Fruit fly (Drosophila melanogaster) S2 (cell line): Measurements from ENCODE around the gene Ciz1.
A peak's percentile ranks its signal among the peaks of the same experiment; 100 is the strongest.

ENCODE experiments used
- CG8478 ChIP-seq: fragments of >200 bp; optimal IDR thresholded peaks from 2 replicates; lab custom pipeline; 2018
- CTCF ChIP-seq, 2 experiments: fragments of >200 bp; optimal IDR thresholded peaks; 2 replicates each; lab custom pipeline; 2018

The Ciz1 gene

dm6 chr3L:9845980-9846538 is 18.4 kb upstream of the Ciz1 start:
- TF ChIP-seq CG8478 (no peak), CTCF (optimal IDR thresholded peaks at IDR 0.05; lab: Kevin White, UChicago) (no peak)

dm6 chr3L:9846577-9847342 is 17.7 kb upstream of the Ciz1 start:
- no peak for TF ChIP-seq CG8478
- TF ChIP-seq CTCF (optimal IDR thresholded peaks at IDR 0.05; lab: Kevin White, UChicago), result no peak

- no peak for TF ChIP-seq CTCF (optimal IDR thresholded peaks at IDR 0.05; lab: Kevin White, UChicago)
- TF ChIP-seq CG8478, result no peak
Measured at dm6 chr3L:9847420-9847977, 16.9 kb upstream of the Ciz1 start.

- no peak for TF ChIP-seq CG8478
- no peak for TF ChIP-seq CTCF (optimal IDR thresholded peaks at IDR 0.05; lab: Kevin White, UChicago)
Measured at dm6 chr3L:9848744-9849143, 15.7 kb upstream of the Ciz1 start.

dm6 chr3L:9850114-9850513 is 14.3 kb upstream of the Ciz1 start:
- no peak for TF ChIP-seq CG8478
- no peak for TF ChIP-seq CTCF (optimal IDR thresholded peaks at IDR 0.05; lab: Kevin White, UChicago)

dm6 chr3L:9851000-9851671 is 13.3 kb upstream of the Ciz1 start:
- no peak for TF ChIP-seq CTCF (optimal IDR thresholded peaks at IDR 0.05; lab: Kevin White, UChicago)

- TF ChIP-seq CG8478 (no peak), CTCF (optimal IDR thresholded peaks at IDR 0.05; lab: Kevin White, UChicago) (no peak)
Measured at dm6 chr3L:9853140-9853746, 11.2 kb upstream of the Ciz1 start.

dm6 chr3L:9853895-9854470 is 10.5 kb upstream of the Ciz1 start:
- TF ChIP-seq CTCF (optimal IDR thresholded peaks at IDR 0.05; lab: Kevin White, UChicago) (no peak), CG8478 (no peak)

dm6 chr3L:9854583-9855519 is 9.6 kb upstream of the Ciz1 start, which contains the start of gene RasGAP1:
RasGAP1 (minus strand) TSS chr3L:9855285.
- TF ChIP-seq CTCF (optimal IDR thresholded peaks at IDR 0.05; lab: Kevin White, UChicago) (peak in 1 of 2 experiments; percentile 15), CG8478 (no peak)

dm6 chr3L:9855784-9856426 is 8.5 kb upstream of the Ciz1 start:
- TF ChIP-seq CTCF (optimal IDR thresholded peaks at IDR 0.05; lab: Kevin White, UChicago) (no peak), CG8478 (no peak)

dm6 chr3L:9856430-9857218 is 7.8 kb upstream of the Ciz1 start:
- TF ChIP-seq CG8478 (no peak), CTCF (optimal IDR thresholded peaks at IDR 0.05; lab: Kevin White, UChicago) (no peak)

dm6 chr3L:9859624-9860023 is 4.8 kb upstream of the Ciz1 start, which contains the start of gene CG10809:
CG10809 (minus strand) TSS chr3L:9859889.
- TF ChIP-seq CG8478, result no peak
- peak in 1 of 2 experiments; percentile 8 for TF ChIP-seq CTCF (optimal IDR thresholded peaks at IDR 0.05; lab: Kevin White, UChicago)

dm6 chr3L:9863656-9864055 is 783 bp upstream of the Ciz1 start:
- TF ChIP-seq CG8478 (no peak), CTCF (optimal IDR thresholded peaks at IDR 0.05; lab: Kevin White, UChicago) (no peak)
